Fruit fly (Drosophila melanogaster) whole organism, embryonic: Measurements from ENCODE around the gene Atx-1.

ENCODE experiments used
- Atf6 ChIP-seq: fragments of 200-800 bp; sonication (Bioruptor generic); IDR thresholded peaks from 2 replicates; pipeline ENCODE4 v1.3.6; 2022; ENCODE audit warnings: missing biosample characterization, missing genetic modification characterization
- CG10565 ChIP-seq: fragments of 200-800 bp; sonication (Bioruptor generic); optimal IDR thresholded peaks from 3 replicates; lab custom pipeline; 2016; ENCODE audit warnings: missing biosample characterization, mild to moderate bottlenecking, missing genetic modification characterization
- CG10979 ChIP-seq: fragments of 200-800 bp; sonication (Bioruptor generic); optimal IDR thresholded peaks from 2 replicates; lab custom pipeline; 2018; ENCODE audit warnings: missing biosample characterization, mild to moderate bottlenecking, missing genetic modification characterization, moderate library complexity
- CG12391 ChIP-seq: fragments of 200-800 bp; sonication (Bioruptor generic); optimal IDR thresholded peaks from 3 replicates; lab custom pipeline; 2018; ENCODE audit warnings: missing biosample characterization, mild to moderate bottlenecking, missing genetic modification characterization, moderate library complexity
- CG14710 ChIP-seq: fragments of 200-800 bp; sonication (Bioruptor generic); optimal IDR thresholded peaks from 3 replicates; lab custom pipeline; 2019; ENCODE audit warnings: missing biosample characterization, mild to moderate bottlenecking, missing genetic modification characterization, moderate library complexity
- CG15696 ChIP-seq: fragments of 200-800 bp; sonication (Bioruptor generic); optimal IDR thresholded peaks from 2 replicates; lab custom pipeline; 2019; ENCODE audit warnings: missing biosample characterization, mild to moderate bottlenecking, missing genetic modification characterization, moderate library complexity
- CG1603 ChIP-seq: fragments of 200-800 bp; sonication (Bioruptor generic); optimal IDR thresholded peaks from 2 replicates; lab custom pipeline; 2019; ENCODE audit warnings: missing biosample characterization, mild to moderate bottlenecking, missing genetic modification characterization, moderate library complexity
- CG17829 ChIP-seq: fragments of 200-800 bp; optimal IDR thresholded peaks from 2 replicates; lab custom pipeline; 2019; ENCODE audit warnings: missing biosample characterization, mild to moderate bottlenecking, missing genetic modification characterization, moderate library complexity
- CG2116 ChIP-seq: fragments of 200-800 bp; sonication (Bioruptor generic); optimal IDR thresholded peaks from 3 replicates; lab custom pipeline; 2018; ENCODE audit warnings: missing biosample characterization, mild to moderate bottlenecking, missing genetic modification characterization
- CG2712 ChIP-seq: fragments of 200-800 bp; optimal IDR thresholded peaks from 3 replicates; lab custom pipeline; 2019; ENCODE audit warnings: missing biosample characterization, mild to moderate bottlenecking, missing genetic modification characterization, moderate library complexity
- CG34376 ChIP-seq: fragments of 200-800 bp; sonication (Bioruptor generic); optimal IDR thresholded peaks from 2 replicates; lab custom pipeline; 2018; ENCODE audit warnings: missing biosample characterization, mild to moderate bottlenecking, missing genetic modification characterization
- CG4404 ChIP-seq: fragments of 200-800 bp; sonication (Bioruptor generic); IDR thresholded peaks from 2 replicates; pipeline ENCODE4 v1.3.6; 2022; ENCODE audit warnings: missing biosample characterization, missing genetic modification characterization
- CG6654 ChIP-seq: fragments of 200-800 bp; sonication (Bioruptor generic); optimal IDR thresholded peaks from 2 replicates; lab custom pipeline; 2017; ENCODE audit warnings: missing biosample characterization, mild to moderate bottlenecking, missing genetic modification characterization
- CG7357 ChIP-seq: fragments of 200-800 bp; sonication (Bioruptor generic); IDR thresholded peaks from 3 replicates; pipeline ENCODE4 v1.3.6; 2022; ENCODE audit warnings: missing biosample characterization, missing genetic modification characterization
- CG8281 ChIP-seq: fragments of 200-800 bp; sonication (Bioruptor generic); optimal IDR thresholded peaks from 2 replicates; lab custom pipeline; 2018; ENCODE audit warnings: missing biosample characterization, mild to moderate bottlenecking, missing genetic modification characterization, moderate library complexity
- CG8924 ChIP-seq: fragments of 200-800 bp; optimal IDR thresholded peaks from 3 replicates; lab custom pipeline; 2019; ENCODE audit warnings: missing biosample characterization, mild to moderate bottlenecking, missing genetic modification characterization, moderate library complexity
- CG8944 ChIP-seq: fragments of 200-800 bp; sonication (Bioruptor generic); optimal IDR thresholded peaks from 3 replicates; lab custom pipeline; 2016; ENCODE audit warnings: missing biosample characterization, missing genetic modification characterization
- CG9727 ChIP-seq: fragments of 200-800 bp; sonication (Bioruptor generic); optimal IDR thresholded peaks from 3 replicates; lab custom pipeline; 2017; ENCODE audit warnings: missing biosample characterization, mild to moderate bottlenecking, missing genetic modification characterization
- CG9817 ChIP-seq: fragments of 200-800 bp; sonication (Bioruptor generic); optimal IDR thresholded peaks from 2 replicates; lab custom pipeline; 2018; ENCODE audit warnings: missing biosample characterization, mild to moderate bottlenecking, missing genetic modification characterization, moderate library complexity
- Drgx ChIP-seq: fragments of 200-800 bp; sonication (Bioruptor generic); IDR thresholded peaks from 2 replicates; pipeline ENCODE4 v1.3.6; 2022; ENCODE audit warnings: missing biosample characterization, missing genetic modification characterization
- Hand ChIP-seq: fragments of 200-800 bp; sonication (Bioruptor generic); optimal IDR thresholded peaks from 2 replicates; lab custom pipeline; 2017; ENCODE audit warnings: mild to moderate bottlenecking, missing biosample characterization, missing genetic modification reagents, missing genetic modification characterization
- NfI ChIP-seq: fragments of 200-800 bp; sonication (Bioruptor generic); optimal IDR thresholded peaks from 3 replicates; lab custom pipeline; 2018; ENCODE audit warnings: missing biosample characterization, mild to moderate bottlenecking, missing genetic modification characterization, moderate library complexity
- Pdp1 ChIP-seq, 2 experiments: fragments of 200-800 bp; sonication (Bioruptor generic); optimal IDR thresholded peaks; 3 replicates each; lab custom pipeline; 2016; ENCODE audit warnings: missing biosample characterization in 2 of 2, missing genetic modification characterization in 2 of 2, mild to moderate bottlenecking in 1 of 2, moderate library complexity in 1 of 2
- Tbp ChIP-seq: fragments of >200 bp; optimal IDR thresholded peaks from 2 replicates; lab custom pipeline; 2018; ENCODE audit warnings: missing biosample characterization, missing genetic modification characterization
- Trl ChIP-seq, 3 experiments: fragments of >200 bp in 2 of 3; fragments of 200-800 bp in 1 of 3; sonication (Bioruptor generic) in 1 of 3; optimal IDR thresholded peaks; 2 replicates in 1 of 3; 3 replicates in 2 of 3; lab custom pipeline; 2016 to 2017; ENCODE audit warnings: missing biosample characterization in 1 of 3, missing genetic modification characterization in 1 of 3
- Xrp1 ChIP-seq: fragments of 200-800 bp; sonication (Bioruptor generic); IDR thresholded peaks from 2 replicates; pipeline ENCODE4 v1.3.6; 2022; ENCODE audit warnings: missing biosample characterization, missing genetic modification characterization
- YL-1 ChIP-seq: fragments of 200-800 bp; sonication (Bioruptor generic); optimal IDR thresholded peaks from 3 replicates; lab custom pipeline; 2017; ENCODE audit warnings: missing biosample characterization, mild to moderate bottlenecking, missing genetic modification characterization
- ash1 ChIP-seq: fragments of 200-800 bp; sonication (Bioruptor generic); optimal IDR thresholded peaks from 2 replicates; lab custom pipeline; 2018; ENCODE audit warnings: missing biosample characterization, mild to moderate bottlenecking, missing genetic modification characterization
- az2 ChIP-seq: fragments of 200-800 bp; sonication (Bioruptor generic); optimal IDR thresholded peaks from 3 replicates; lab custom pipeline; 2016; ENCODE audit warnings: missing biosample characterization, missing genetic modification characterization
- bowl ChIP-seq: fragments of 200-800 bp; sonication (Bioruptor generic); IDR thresholded peaks from 2 replicates; pipeline ENCODE4 v1.3.6; 2022; ENCODE audit warnings: missing biosample characterization, missing genetic modification characterization
- bsh ChIP-seq, 2 experiments: fragments of 200-800 bp; sonication (Bioruptor generic); optimal IDR thresholded peaks; 2 replicates each; lab custom pipeline; 2017 to 2018; ENCODE audit warnings: mild to moderate bottlenecking in 2 of 2, missing biosample characterization in 2 of 2, missing genetic modification characterization in 2 of 2, moderate library complexity in 1 of 2
- corto ChIP-seq: fragments of 200-800 bp; sonication (Bioruptor generic); optimal IDR thresholded peaks from 2 replicates; lab custom pipeline; 2016; ENCODE audit warnings: missing biosample characterization, mild to moderate bottlenecking, missing genetic modification characterization, moderate library complexity
- dan ChIP-seq: fragments of 200-800 bp; sonication (Bioruptor generic); IDR thresholded peaks from 2 replicates; pipeline ENCODE4 v1.3.6; 2022; ENCODE audit warnings: missing biosample characterization, missing genetic modification characterization
- dmrt99B ChIP-seq: fragments of 200-800 bp; sonication (Bioruptor generic); optimal IDR thresholded peaks from 2 replicates; lab custom pipeline; 2018; ENCODE audit warnings: missing biosample characterization, mild to moderate bottlenecking, missing genetic modification characterization, moderate library complexity
- fd96Cb ChIP-seq: fragments of 200-800 bp; sonication (Bioruptor generic); optimal IDR thresholded peaks from 2 replicates; lab custom pipeline; 2018; ENCODE audit warnings: missing biosample characterization, mild to moderate bottlenecking, missing genetic modification characterization, moderate library complexity
- gem ChIP-seq: fragments of 200-800 bp; sonication (Bioruptor generic); optimal IDR thresholded peaks from 2 replicates; lab custom pipeline; 2019; ENCODE audit warnings: missing biosample characterization, mild to moderate bottlenecking, missing genetic modification characterization, moderate library complexity
- gfzf ChIP-seq: fragments of 200-800 bp; sonication (Bioruptor generic); optimal IDR thresholded peaks from 2 replicates; lab custom pipeline; 2016; ENCODE audit warnings: missing biosample characterization, mild to moderate bottlenecking, missing genetic modification characterization, moderate library complexity
- insv ChIP-seq, 2 experiments: fragments of 200-800 bp; sonication (Bioruptor generic); optimal IDR thresholded peaks; 3 replicates each; lab custom pipeline; 2016 to 2018; ENCODE audit warnings: missing biosample characterization in 2 of 2, missing genetic modification characterization in 2 of 2
- jing ChIP-seq: fragments of 200-800 bp; sonication (Bioruptor generic); optimal IDR thresholded peaks from 2 replicates; lab custom pipeline; 2018; ENCODE audit warnings: missing biosample characterization, mild to moderate bottlenecking, missing genetic modification characterization
- kah ChIP-seq: fragments of 200-800 bp; sonication (Bioruptor generic); optimal IDR thresholded peaks from 2 replicates; lab custom pipeline; 2018; ENCODE audit warnings: missing biosample characterization, mild to moderate bottlenecking, missing genetic modification characterization
- lab ChIP-seq: fragments of 200-800 bp; sonication (Bioruptor generic); optimal IDR thresholded peaks from 3 replicates; lab custom pipeline; 2017; ENCODE audit warnings: missing biosample characterization, missing genetic modification characterization, mild to moderate bottlenecking, moderate library complexity, missing genetic modification reagents
- lbe ChIP-seq: fragments of 200-800 bp; sonication (Bioruptor generic); optimal IDR thresholded peaks from 2 replicates; lab custom pipeline; 2016; ENCODE audit warnings: missing biosample characterization, mild to moderate bottlenecking, missing genetic modification characterization
- nmo ChIP-seq: fragments of 200-800 bp; sonication (Bioruptor generic); optimal IDR thresholded peaks from 2 replicates; lab custom pipeline; 2018; ENCODE audit warnings: missing biosample characterization, mild to moderate bottlenecking, missing genetic modification characterization, moderate library complexity
- nom ChIP-seq: fragments of 200-800 bp; sonication (Bioruptor generic); optimal IDR thresholded peaks from 2 replicates; lab custom pipeline; 2017; ENCODE audit warnings: missing biosample characterization, missing genetic modification characterization, mild to moderate bottlenecking, moderate library complexity, missing genetic modification reagents
- phol ChIP-seq: fragments of 200-800 bp; sonication (Bioruptor generic); optimal IDR thresholded peaks from 3 replicates; lab custom pipeline; 2018; ENCODE audit warnings: missing biosample characterization, mild to moderate bottlenecking, missing genetic modification characterization, moderate library complexity
- sens ChIP-seq: fragments of 200-800 bp; sonication (Bioruptor generic); peaks from one replicate; lab custom pipeline; 2016; ENCODE audit warnings: missing biosample characterization, missing genetic modification characterization
- sisA ChIP-seq: fragments of 200-800 bp; sonication (Bioruptor generic); IDR thresholded peaks from 2 replicates; pipeline ENCODE4 v1.3.6; 2022; ENCODE audit warnings: missing biosample characterization, missing genetic modification characterization
- slp2 ChIP-seq: fragments of 200-800 bp; sonication (Bioruptor generic); optimal IDR thresholded peaks from 2 replicates; lab custom pipeline; 2016; ENCODE audit warnings: missing biosample characterization, missing genetic modification characterization
- wdn ChIP-seq: fragments of 200-800 bp; sonication (Bioruptor generic); IDR thresholded peaks from 2 replicates; pipeline ENCODE4 v1.3.6; 2022; ENCODE audit warnings: missing biosample characterization, missing genetic modification characterization
- zen ChIP-seq: fragments of 200-800 bp; sonication (Bioruptor generic); optimal IDR thresholded peaks from 3 replicates; lab custom pipeline; 2018; ENCODE audit warnings: missing biosample characterization, mild to moderate bottlenecking, missing genetic modification characterization, moderate library complexity

The Atx-1 gene

dm6 chrX:6777394-6777793 lies 45.6 kb upstream of the Atx-1 start (continued):
- TF ChIP-seq nmo (GFP tag; lab: Kevin White, UChicago): peak; percentile 4
- TF ChIP-seq bsh (GFP tag; optimal IDR thresholded peaks at IDR 0.05; lab: Kevin White, UChicago): peak; percentile 30 to 70
- peak; percentile 29 for TF ChIP-seq CG9727
- TF ChIP-seq Tbp (GFP tag; lab: Kevin White, UChicago): no peak
- peak; percentile 48 for TF ChIP-seq CG1603
- TF ChIP-seq CG12391 (tag; lab: Kevin White, UChicago): peak; percentile 12
- TF ChIP-seq CG8281 (tag; lab: Kevin White, UChicago): no peak
- TF ChIP-seq jing (GFP tag; lab: Kevin White, UChicago): no peak
- no peak for TF ChIP-seq lab (GFP tag; lab: Kevin White, UChicago)
- no peak for TF ChIP-seq Hand (GFP tag; lab: Kevin White, UChicago)
- TF ChIP-seq CG2712: peak; percentile 46
- TF ChIP-seq CG34376 (GFP tag; lab: Kevin White, UChicago): no peak
- peak; percentile 50 for TF ChIP-seq Drgx (GFP tag; lab: Robert Waterston, UW)
- TF ChIP-seq Xrp1 (GFP tag; lab: Robert Waterston, UW): peak; percentile 39; the same call in 1 of the 2 replicates
- TF ChIP-seq CG15696 (tag; lab: Kevin White, UChicago): peak; percentile 57
- peak; percentile 6 for TF ChIP-seq az2
- TF ChIP-seq CG8924 (tag; lab: Kevin White, UChicago): peak; percentile 4
- no peak for TF ChIP-seq Atf6
- no peak for TF ChIP-seq ash1 (GFP tag; lab: Kevin White, UChicago)
- TF ChIP-seq wdn: no peak
- no peak for TF ChIP-seq gfzf (GFP tag; lab: Kevin White, UChicago)
- TF ChIP-seq dmrt99B (tag; lab: Kevin White, UChicago): no peak
- TF ChIP-seq CG7357: no peak
- TF ChIP-seq CG10565 (GFP tag; lab: Kevin White, UChicago): no peak
- no peak for TF ChIP-seq CG2116 (GFP tag; lab: Kevin White, UChicago)
- TF ChIP-seq sisA (GFP tag; lab: Robert Waterston, UW): no peak; the same call in 1 of the 2 replicates
- TF ChIP-seq Pdp1 (GFP tag; optimal IDR thresholded peaks at IDR 0.05; lab: Kevin White, UChicago): no peak
- TF ChIP-seq CG4404 (GFP tag; lab: Robert Waterston, UW): peak; percentile 35; the same call in 1 of the 2 replicates
- TF ChIP-seq slp2 (GFP tag; lab: Kevin White, UChicago): no peak
- no peak for TF ChIP-seq CG6654
- TF ChIP-seq insv (GFP tag; optimal IDR thresholded peaks at IDR 0.05; lab: Kevin White, UChicago): no peak
- TF ChIP-seq bowl: no peak
- peak; percentile 24 for TF ChIP-seq zen (tag; lab: Kevin White, UChicago)
- TF ChIP-seq CG9817: no peak
- TF ChIP-seq fd96Cb: peak; percentile 32
- TF ChIP-seq YL-1 (GFP tag; lab: Kevin White, UChicago): no peak
- peak; percentile 15 for TF ChIP-seq CG8944 (GFP tag; lab: Kevin White, UChicago)
- TF ChIP-seq sens (GFP tag; lab: Kevin White, UChicago): peak; percentile 89
- peak; percentile 78 for TF ChIP-seq corto (GFP tag; lab: Kevin White, UChicago)
- TF ChIP-seq CG10979 (tag; lab: Kevin White, UChicago): peak; percentile 31
- peak; percentile 50 for TF ChIP-seq gem (tag; lab: Kevin White, UChicago)
- TF ChIP-seq dan (GFP tag; lab: Robert Waterston, UW): no peak
- no peak for TF ChIP-seq kah
- TF ChIP-seq lbe (GFP tag; lab: Kevin White, UChicago): peak; percentile 79
- no peak for TF ChIP-seq Trl (optimal IDR thresholded peaks at IDR 0.05; lab: Kevin White, UChicago)
- TF ChIP-seq Trl (GFP tag; optimal IDR thresholded peaks at IDR 0.05; lab: Kevin White, UChicago): no peak
- peak; percentile 70 for TF ChIP-seq nom (GFP tag; lab: Kevin White, UChicago)
- TF ChIP-seq CG17829 (tag; lab: Kevin White, UChicago): peak; percentile 0
- no peak for TF ChIP-seq NfI (GFP tag; lab: Kevin White, UChicago)
- TF ChIP-seq phol (tag; lab: Kevin White, UChicago): peak; percentile 42
- TF ChIP-seq CG14710 (tag; lab: Kevin White, UChicago): peak; percentile 25
